Worm (Caenorhabditis elegans) whole organism, midembryonic: Measurements from ENCODE around the gene C24A3.4.
A peak's percentile ranks its signal among the peaks of the same experiment; 100 is the strongest.

Experiments
- T22C8.4 ChIP-seq: fragments of 200-800 bp; sonication (Bioruptor generic); IDR thresholded peaks from 2 replicates; pipeline ENCODE4 v1.3.6; 2022; ENCODE audit warnings: missing genetic modification characterization, missing compliant biosample characterization
- cog-1 ChIP-seq: sonication (generic microtip); optimal IDR thresholded peaks from 2 replicates; lab custom pipeline; 2016; ENCODE audit warnings: missing genetic modification characterization, missing compliant biosample characterization
- flt-1 ChIP-seq: fragments of 200-800 bp; sonication (Bioruptor generic); IDR thresholded peaks from 2 replicates; pipeline ENCODE4 v1.3.6; 2022; ENCODE audit warnings: missing genetic modification characterization, missing compliant biosample characterization
- ref-1 ChIP-seq: fragments of 200-800 bp; sonication (Bioruptor generic); conservative IDR thresholded peaks from 2 replicates; pipeline ENCODE4 v1.3.6; 2022; ENCODE audit warnings: missing genetic modification reagents, missing genetic modification characterization, missing compliant biosample characterization
- tab-1 ChIP-seq: fragments of 200-800 bp; sonication (Bioruptor generic); IDR thresholded peaks from 2 replicates; pipeline ENCODE4 v1.3.6; 2022; ENCODE audit warnings: missing genetic modification characterization, missing compliant biosample characterization
- ztf-23 ChIP-seq: fragments of 200-800 bp; sonication (Bioruptor generic); IDR thresholded peaks from 2 replicates; pipeline ENCODE4 v1.3.6; 2022; ENCODE audit warnings: missing genetic modification reagents, missing genetic modification characterization, missing compliant biosample characterization

DNA sequence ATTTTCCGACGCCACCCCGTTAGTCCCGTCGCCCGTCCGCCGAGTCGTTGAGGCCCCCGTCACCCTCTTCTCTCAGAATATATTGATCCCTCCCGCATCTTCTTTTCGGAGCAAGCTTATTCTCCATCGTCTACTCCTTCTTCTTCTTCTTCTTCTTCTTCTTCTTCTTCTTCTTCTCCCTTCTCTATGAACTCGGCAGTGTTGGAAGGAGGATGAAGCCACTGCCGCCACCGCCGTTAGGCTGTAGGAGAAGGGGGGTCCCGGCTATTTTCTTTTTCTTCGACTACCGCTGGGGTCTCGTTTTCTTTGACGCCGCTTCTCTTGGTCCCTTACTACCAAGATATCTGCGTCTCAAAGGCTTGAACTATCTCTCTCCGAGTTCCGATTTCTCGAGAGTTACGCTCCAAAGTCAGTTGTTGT, 3.3 kb downstream of the C24A3.4 start:
- peak; percentile 7 for TF ChIP-seq cog-1 (tag; lab: Kevin White, UChicago)
- TF ChIP-seq ztf-23 (GFP tag; lab: Robert Waterston, UW), result 0 out of 2 replicates have a peak, but pooled peaks have one; percentile 52
- TF ChIP-seq flt-1 (GFP tag; lab: Robert Waterston, UW), result 0 out of 2 replicates have a peak, but pooled peaks have one; percentile 35
- no peak for TF ChIP-seq tab-1
- no peak for TF ChIP-seq T22C8.4 (GFP tag; lab: Robert Waterston, UW)
- no peak for TF ChIP-seq ref-1 (GFP tag; lab: Robert Waterston, UW)
